Worm (Caenorhabditis elegans) whole organism, L1 larva: ENCODE results near the gene C36H8.1.

Source experiments
- ama-1 ChIP-seq: fragments of 150-350 bp; optimal IDR thresholded peaks from 2 replicates; lab custom pipeline; 2014
- ces-1 ChIP-seq: fragments of 150-350 bp; optimal IDR thresholded peaks from 2 replicates; lab custom pipeline; 2014; ENCODE audit warnings: missing biosample characterization, missing genetic modification reagents, missing genetic modification characterization
- jun-1 ChIP-seq: fragments of 150-350 bp; optimal IDR thresholded peaks from 2 replicates; lab custom pipeline; 2014; ENCODE audit warnings: missing biosample characterization, missing genetic modification reagents, missing genetic modification characterization
- nhr-19 ChIP-seq: fragments of 200-800 bp; sonication (Bioruptor generic); conservative IDR thresholded peaks from 2 replicates; pipeline ENCODE4 v1.3.6; 2022; ENCODE audit warnings: missing genetic modification characterization, missing compliant biosample characterization
- nhr-77 ChIP-seq: fragments of 150-350 bp; optimal IDR thresholded peaks from 2 replicates; lab custom pipeline; 2014; ENCODE audit warnings: missing biosample characterization, missing genetic modification characterization
- nhr-90 ChIP-seq: sonication (generic microtip); optimal IDR thresholded peaks from 2 replicates; lab custom pipeline; 2016; ENCODE audit warnings: mild to moderate bottlenecking, missing genetic modification characterization, missing compliant biosample characterization; ENCODE audit not compliant: poor library complexity
- pag-3 ChIP-seq: sonication (generic microtip); optimal IDR thresholded peaks from 2 replicates; lab custom pipeline; 2017; ENCODE audit warnings: missing genetic modification characterization, mild to moderate bottlenecking, missing compliant biosample characterization, antibody characterized with exemption, borderline replicate concordance; ENCODE audit not compliant: insufficient read depth
- pax-3 ChIP-seq: fragments of 200-800 bp; sonication (Bioruptor generic); optimal IDR thresholded peaks from 2 replicates; lab custom pipeline; 2018; ENCODE audit warnings: mild to moderate bottlenecking, missing genetic modification characterization, moderate library complexity, missing compliant biosample characterization
- rnt-1 ChIP-seq: sonication (generic microtip); optimal IDR thresholded peaks from 2 replicates; lab custom pipeline; 2016; ENCODE audit warnings: mild to moderate bottlenecking, missing genetic modification characterization, moderate library complexity, missing compliant biosample characterization

- TF ChIP-seq pax-3 (tag; lab: Kevin White, UChicago) (no peak), jun-1 (no peak), nhr-90 (tag; lab: Kevin White, UChicago) (no peak), nhr-19 (GFP tag; lab: Robert Waterston, UW) (no peak), pag-3 (tag; lab: Kevin White, UChicago) (no peak), ama-1 (lab: Kevin White, UChicago) (no peak), nhr-77 (tag; lab: Kevin White, UChicago) (no peak), ces-1 (GFP tag; lab: Kevin White, UChicago) (no peak), rnt-1 (no peak)
These were observed 23.5 kb downstream of the C36H8.1 start, which contains the start of gene T23F6.2 for ce11 chrIV:12721106-12721505.
